Fruit fly (Drosophila melanogaster): ENCODE results near the gene vn.
A peak's percentile ranks its signal among the peaks of the same experiment; 100 is the strongest.

DNA sequence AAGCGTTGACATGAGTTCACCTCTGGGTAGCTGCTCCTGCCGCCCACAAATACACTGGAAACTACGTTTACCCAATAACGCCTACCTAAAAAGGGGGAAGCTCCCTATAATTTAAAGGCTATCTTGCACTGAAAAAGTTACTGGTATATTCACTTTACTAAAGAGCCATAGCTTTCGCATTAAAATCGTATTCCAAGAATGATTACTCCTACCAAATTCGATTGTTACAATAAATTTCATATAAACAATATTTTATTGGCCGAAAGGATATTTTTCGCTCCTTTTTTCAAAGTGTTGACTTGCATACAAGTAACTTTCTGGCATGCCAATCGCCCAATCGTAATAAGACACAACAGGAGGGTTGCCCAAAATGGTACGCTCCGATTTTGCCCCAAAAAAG lies 21.5 kb upstream of the vn start:
- TF ChIP-seq lola (GFP tag; optimal IDR thresholded peaks at IDR 0.05), result no peak
- no peak for TF ChIP-seq Abd-B (GFP tag; optimal IDR thresholded peaks at IDR 0.05)
- TF ChIP-seq Hr78 (GFP tag; optimal IDR thresholded peaks at IDR 0.05), result no peak
- peak; percentile 70 for TF ChIP-seq h (GFP tag; optimal IDR thresholded peaks at IDR 0.05)
- no peak for TF ChIP-seq dsf (GFP tag; optimal IDR thresholded peaks at IDR 0.05; ENCODE audit: borderline replicate concordance)
- peak; percentile 31 for TF ChIP-seq Hnf4 (GFP tag; optimal IDR thresholded peaks at IDR 0.05)
- TF ChIP-seq Rel (GFP tag; optimal IDR thresholded peaks at IDR 0.05), result no peak
- TF ChIP-seq Rel (tag; optimal IDR thresholded peaks at IDR 0.05), result no peak

All from whole organism, wandering third instar larva.